Fruit fly (Drosophila melanogaster) whole organism, wandering third instar larva: ENCODE measurements around the gene CG15814.

Source experiments
- Abd-B ChIP-seq: fragments of >200 bp; optimal IDR thresholded peaks from 2 replicates; lab custom pipeline; 2017; ENCODE audit warnings: missing biosample characterization, missing genetic modification characterization
- CG32264 ChIP-seq: fragments of 200-800 bp; sonication (Bioruptor generic); optimal IDR thresholded peaks from 2 replicates; lab custom pipeline; 2016; ENCODE audit warnings: missing biosample characterization, missing genetic modification characterization
- CG9705 ChIP-seq: fragments of 200-800 bp; sonication (Bioruptor generic); optimal IDR thresholded peaks from 2 replicates; lab custom pipeline; 2018; ENCODE audit warnings: missing biosample characterization, mild to moderate bottlenecking, missing genetic modification characterization
- CrebA ChIP-seq: fragments of 200-800 bp; sonication (Bioruptor generic); optimal IDR thresholded peaks from 2 replicates; lab custom pipeline; 2016; ENCODE audit warnings: missing biosample characterization, mild to moderate bottlenecking, missing genetic modification characterization, borderline replicate concordance
- Dfd ChIP-seq: fragments of >200 bp; optimal IDR thresholded peaks from 2 replicates; lab custom pipeline; 2017; ENCODE audit warnings: missing biosample characterization, missing genetic modification characterization
- Dif ChIP-seq: fragments of 200-275, 200-300 bp; sonication (Bioruptor generic); optimal IDR thresholded peaks from 2 replicates; lab custom pipeline; 2018; ENCODE audit warnings: missing biosample characterization, missing genetic modification characterization; ENCODE audit not compliant: partially characterized antibody
- GATAd ChIP-seq: sonication (Bioruptor generic); optimal IDR thresholded peaks from 2 replicates; lab custom pipeline; 2016; ENCODE audit warnings: missing biosample characterization, missing genetic modification characterization
- HLH106 ChIP-seq: fragments of 200-800 bp; optimal IDR thresholded peaks from 3 replicates; lab custom pipeline; 2019; ENCODE audit warnings: missing biosample characterization, mild to moderate bottlenecking, missing genetic modification characterization, moderate library complexity
- Hnf4 ChIP-seq: fragments of 200-800 bp; sonication (Bioruptor generic); optimal IDR thresholded peaks from 2 replicates; lab custom pipeline; 2016; ENCODE audit warnings: missing biosample characterization, mild to moderate bottlenecking, missing genetic modification characterization
- Hr78 ChIP-seq: fragments of >200 bp; optimal IDR thresholded peaks from 2 replicates; lab custom pipeline; 2017; ENCODE audit warnings: missing biosample characterization, missing genetic modification characterization
- Hr83 ChIP-seq: fragments of 200-300 bp; sonication (Bioruptor generic); optimal IDR thresholded peaks from 2 replicates; lab custom pipeline; 2016; ENCODE audit warnings: missing biosample characterization, mild to moderate bottlenecking, missing genetic modification characterization, moderate library complexity; ENCODE audit not compliant: poor library complexity, severe bottlenecking
- Jra ChIP-seq: sonication (Bioruptor generic); optimal IDR thresholded peaks from 2 replicates; lab custom pipeline; 2016; ENCODE audit warnings: missing biosample characterization, missing genetic modification characterization
- Mio ChIP-seq: sonication (Bioruptor generic); optimal IDR thresholded peaks from 2 replicates; lab custom pipeline; 2016; ENCODE audit warnings: missing biosample characterization, missing genetic modification characterization
- Myc ChIP-seq: fragments of >200 bp; optimal IDR thresholded peaks from 2 replicates; lab custom pipeline; 2017
- N ChIP-seq: fragments of >200 bp; optimal IDR thresholded peaks from 2 replicates; lab custom pipeline; 2018; ENCODE audit warnings: missing biosample characterization, missing external identifiers, missing genetic modification characterization
- OdsH ChIP-seq: fragments of 200-800 bp; sonication (Bioruptor generic); optimal IDR thresholded peaks from 2 replicates; lab custom pipeline; 2016; ENCODE audit warnings: missing biosample characterization, mild to moderate bottlenecking, missing genetic modification characterization
- Rel ChIP-seq, 2 experiments: fragments of 200-800 bp; sonication (Bioruptor generic) in 1 of 2; optimal IDR thresholded peaks; 2 replicates in 1 of 2; 3 replicates in 1 of 2; lab custom pipeline; 2016 to 2019; ENCODE audit warnings: mild to moderate bottlenecking in 2 of 2, missing biosample characterization in 2 of 2, missing genetic modification characterization in 2 of 2, moderate library complexity in 1 of 2
- Sp1 ChIP-seq: fragments of 200-800 bp; sonication (Bioruptor generic); optimal IDR thresholded peaks from 3 replicates; lab custom pipeline; 2019; ENCODE audit warnings: missing biosample characterization, mild to moderate bottlenecking, missing genetic modification characterization, moderate library complexity
- Vsx2 ChIP-seq: fragments of 200-300, 225-300 bp; sonication (Bioruptor generic); optimal IDR thresholded peaks from 2 replicates; lab custom pipeline; 2018; ENCODE audit warnings: missing biosample characterization, missing genetic modification characterization; ENCODE audit not compliant: partially characterized antibody
- br ChIP-seq: fragments of 200-800 bp; sonication (Bioruptor generic); optimal IDR thresholded peaks from 2 replicates; lab custom pipeline; 2016; ENCODE audit warnings: missing biosample characterization, missing genetic modification characterization
- brk ChIP-seq: fragments of 200-800 bp; sonication (Bioruptor generic); optimal IDR thresholded peaks from 2 replicates; lab custom pipeline; 2016; ENCODE audit warnings: missing biosample characterization, mild to moderate bottlenecking, missing genetic modification characterization
- dl ChIP-seq, 2 experiments: fragments of 175-275, 200-275 bp in 1 of 2; fragments of 200-275 bp in 1 of 2; sonication (Bioruptor generic); optimal IDR thresholded peaks; lab custom pipeline; 2018; ENCODE audit warnings: mild to moderate bottlenecking in 2 of 2, missing biosample characterization in 2 of 2, missing genetic modification characterization in 2 of 2, moderate library complexity in 2 of 2; ENCODE audit not compliant: partially characterized antibody in 2 of 2, insufficient read depth in 1 of 2
- dmrt93B ChIP-seq: fragments of 200-800 bp; sonication (Bioruptor generic); optimal IDR thresholded peaks from 2 replicates; lab custom pipeline; 2018; ENCODE audit warnings: missing biosample characterization, mild to moderate bottlenecking, missing genetic modification characterization
- dsf ChIP-seq: sonication (Bioruptor generic); optimal IDR thresholded peaks from 2 replicates; lab custom pipeline; 2016; ENCODE audit warnings: missing biosample characterization, missing genetic modification characterization, borderline replicate concordance
- ey ChIP-seq: fragments of 200-800 bp; sonication (Bioruptor generic); optimal IDR thresholded peaks from 2 replicates; lab custom pipeline; 2016; ENCODE audit warnings: missing biosample characterization, missing genetic modification characterization
- foxo ChIP-seq, 2 experiments: fragments of 200-800 bp; sonication (Bioruptor generic); optimal IDR thresholded peaks; 2 replicates in 1 of 2; 3 replicates in 1 of 2; lab custom pipeline; 2016 to 2017; ENCODE audit warnings: missing biosample characterization in 2 of 2, missing genetic modification characterization in 2 of 2
- fru ChIP-seq: fragments of 200-800 bp; sonication (Bioruptor generic); optimal IDR thresholded peaks from 3 replicates; lab custom pipeline; 2016; ENCODE audit warnings: missing biosample characterization, mild to moderate bottlenecking, missing genetic modification characterization
- h ChIP-seq: fragments of 200-800 bp; sonication (Bioruptor generic); optimal IDR thresholded peaks from 3 replicates; lab custom pipeline; 2016; ENCODE audit warnings: missing biosample characterization, mild to moderate bottlenecking, missing genetic modification characterization
- jim ChIP-seq: fragments of 175-275, 200-325 bp; sonication (Bioruptor generic); optimal IDR thresholded peaks from 2 replicates; lab custom pipeline; 2016; ENCODE audit warnings: missing biosample characterization, mild to moderate bottlenecking, missing genetic modification characterization
- lola ChIP-seq: fragments of >200 bp; optimal IDR thresholded peaks from 2 replicates; lab custom pipeline; 2017; ENCODE audit warnings: missing biosample characterization, missing genetic modification characterization
- pan ChIP-seq: fragments of >200 bp; optimal IDR thresholded peaks from 2 replicates; lab custom pipeline; 2017
- psq ChIP-seq: fragments of 200-800 bp; sonication (Bioruptor generic); optimal IDR thresholded peaks from 3 replicates; lab custom pipeline; 2017; ENCODE audit warnings: missing biosample characterization, mild to moderate bottlenecking, missing genetic modification characterization, moderate library complexity
- rgr ChIP-seq: fragments of 200-800 bp; sonication (Bioruptor generic); optimal IDR thresholded peaks from 3 replicates; lab custom pipeline; 2016; ENCODE audit warnings: missing biosample characterization, mild to moderate bottlenecking, missing genetic modification characterization
- sage ChIP-seq: fragments of 200-800 bp; sonication (Bioruptor generic); optimal IDR thresholded peaks from 2 replicates; lab custom pipeline; 2016; ENCODE audit warnings: missing biosample characterization, mild to moderate bottlenecking, missing genetic modification characterization
- sv ChIP-seq: fragments of 200-800 bp; sonication (Bioruptor generic); optimal IDR thresholded peaks from 3 replicates; lab custom pipeline; 2016; ENCODE audit warnings: missing biosample characterization, missing genetic modification characterization
- tai ChIP-seq: sonication (Bioruptor generic); optimal IDR thresholded peaks from 2 replicates; lab custom pipeline; 2016; ENCODE audit warnings: missing biosample characterization, missing genetic modification characterization
- usp ChIP-seq: fragments of >200 bp; optimal IDR thresholded peaks from 2 replicates; lab custom pipeline; 2017; ENCODE audit warnings: missing biosample characterization, missing genetic modification characterization
- woc ChIP-seq: sonication (Bioruptor generic); optimal IDR thresholded peaks from 2 replicates; lab custom pipeline; 2016; ENCODE audit warnings: missing biosample characterization, mild to moderate bottlenecking, missing genetic modification characterization

CG15814 gene

DNA sequence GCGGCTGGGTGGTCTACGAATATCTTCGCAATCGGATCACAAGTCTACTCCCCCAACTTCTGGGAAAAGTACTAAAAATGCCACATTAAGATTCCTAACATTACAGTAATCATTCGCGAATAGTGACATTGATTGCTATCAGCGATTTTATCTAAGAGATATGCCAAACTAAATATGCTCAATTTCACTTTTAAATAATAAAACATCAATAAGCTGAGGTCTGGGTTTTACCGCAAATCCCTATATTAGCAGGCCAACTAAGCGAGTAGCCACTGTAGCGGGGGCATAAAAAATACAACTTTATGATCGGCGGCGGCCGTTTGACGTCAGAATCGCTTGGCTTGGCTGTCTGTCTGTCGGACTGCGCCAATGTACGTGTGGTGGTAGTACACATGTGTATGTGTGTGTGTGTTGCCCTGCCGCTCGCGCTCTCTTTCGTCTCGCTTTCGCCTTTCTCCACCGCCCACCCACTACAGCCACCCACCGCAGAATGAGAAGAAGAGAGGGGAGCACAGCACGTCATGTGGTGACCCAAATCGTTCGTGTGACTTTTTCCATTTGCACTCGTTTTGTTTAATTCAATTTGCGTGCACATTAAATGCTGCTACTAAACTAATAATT, 30.2 kb upstream of the CG15814 start (continued):
- no peak for TF ChIP-seq Dfd (GFP tag; lab: Kevin White, UChicago)
- TF ChIP-seq CG32264 (GFP tag; lab: Kevin White, UChicago): peak; percentile 95
- no peak for TF ChIP-seq Myc (lab: Kevin White, UChicago)
- no peak for TF ChIP-seq Vsx2
- no peak for TF ChIP-seq Hr78

DNA sequence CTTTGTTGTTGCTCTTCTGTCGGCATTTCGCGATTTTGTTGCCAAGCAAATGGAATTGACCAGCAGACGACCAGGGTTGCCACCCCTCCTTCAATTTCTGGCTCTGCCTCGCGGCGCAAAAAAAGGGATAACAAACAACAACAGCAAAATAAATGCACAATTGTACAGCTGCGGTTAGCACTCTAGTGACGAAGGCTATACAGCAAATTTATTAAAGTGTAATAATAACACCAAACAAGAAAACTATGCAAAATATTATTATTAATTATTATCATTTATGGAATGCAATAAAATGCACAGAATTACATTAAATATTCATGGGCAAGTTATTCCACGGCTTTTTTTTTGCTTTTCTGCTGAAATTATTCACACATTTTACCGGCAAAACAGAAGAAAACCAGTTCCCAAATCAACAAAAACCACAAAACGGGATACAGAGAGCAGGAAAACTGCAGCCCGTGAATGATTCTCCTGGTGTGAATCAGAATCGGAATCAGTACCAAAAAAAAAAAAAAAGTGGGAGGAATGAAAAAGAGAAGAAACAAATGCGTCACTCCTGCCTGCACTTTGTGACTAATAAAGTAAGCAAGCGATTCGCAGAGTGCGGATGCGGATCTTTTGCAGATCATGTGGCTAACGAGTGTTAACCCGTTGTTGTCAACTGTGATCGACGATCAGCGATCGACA, 29.2 kb upstream of the CG15814 start:
- no peak for TF ChIP-seq GATAd (GFP tag; lab: Kevin White, UChicago)
- TF ChIP-seq woc (GFP tag; lab: Kevin White, UChicago): peak; percentile 38
- peak; percentile 37 for TF ChIP-seq CG9705 (GFP tag; lab: Kevin White, UChicago)
- TF ChIP-seq Rel (GFP tag; optimal IDR thresholded peaks at IDR 0.05; lab: Kevin White, UChicago): peak; percentile 41
- no peak for TF ChIP-seq Rel (tag; optimal IDR thresholded peaks at IDR 0.05; lab: Kevin White, UChicago)
- no peak for TF ChIP-seq Myc (lab: Kevin White, UChicago)
- no peak for TF ChIP-seq Hr78
- peak; percentile 41 for TF ChIP-seq sage
- peak; percentile 44 for TF ChIP-seq h (GFP tag; lab: Kevin White, UChicago)
- peak; percentile 71 for TF ChIP-seq Sp1
- no peak for TF ChIP-seq Dif (GFP tag; lab: Kevin White, UChicago)
- TF ChIP-seq foxo (GFP tag; optimal IDR thresholded peaks at IDR 0.05; lab: Kevin White, UChicago): peak in 1 of 2 experiments; percentile 62
- no peak for TF ChIP-seq usp (GFP tag; lab: Kevin White, UChicago)
- TF ChIP-seq Mio: no peak
- TF ChIP-seq HLH106 (tag; lab: Kevin White, UChicago): peak; percentile 62
- TF ChIP-seq CrebA (GFP tag; lab: Kevin White, UChicago): peak; percentile 7
- no peak for TF ChIP-seq N
- no peak for TF ChIP-seq brk (GFP tag; lab: Kevin White, UChicago)
- TF ChIP-seq jim (GFP tag; lab: Kevin White, UChicago): no peak
- no peak for TF ChIP-seq Hr83 (GFP tag; lab: Kevin White, UChicago)
- no peak for TF ChIP-seq Dfd (GFP tag; lab: Kevin White, UChicago)
- no peak for TF ChIP-seq Vsx2
- TF ChIP-seq CG32264 (GFP tag; lab: Kevin White, UChicago): no peak
- no peak for TF ChIP-seq sv (GFP tag; lab: Kevin White, UChicago)
- TF ChIP-seq lola (GFP tag; lab: Kevin White, UChicago): no peak
- peak; percentile 21 for TF ChIP-seq OdsH
- peak; percentile 34 for TF ChIP-seq ey (GFP tag; lab: Kevin White, UChicago)
- peak; percentile 40 for TF ChIP-seq Jra
- peak; percentile 54 for TF ChIP-seq rgr (GFP tag; lab: Kevin White, UChicago)
- TF ChIP-seq fru (GFP tag; lab: Kevin White, UChicago): peak; percentile 45
- no peak for TF ChIP-seq tai (GFP tag; lab: Kevin White, UChicago)
- TF ChIP-seq br: peak; percentile 33
- TF ChIP-seq psq (GFP tag; lab: Kevin White, UChicago): peak; percentile 53
- TF ChIP-seq Abd-B: no peak
- no peak for TF ChIP-seq dsf
- no peak for TF ChIP-seq dl (GFP tag; optimal IDR thresholded peaks at IDR 0.05; lab: Kevin White, UChicago; ENCODE audit: insufficient read depth in 1 of 2, partially characterized antibody in 2 of 2)
- TF ChIP-seq pan (lab: Kevin White, UChicago): no peak
- peak; percentile 42 for TF ChIP-seq Hnf4 (GFP tag; lab: Kevin White, UChicago)
- peak; percentile 49 for TF ChIP-seq dmrt93B (GFP tag; lab: Kevin White, UChicago)
